Worm (Caenorhabditis elegans): ENCODE data around the gene gly-9.

DNA sequence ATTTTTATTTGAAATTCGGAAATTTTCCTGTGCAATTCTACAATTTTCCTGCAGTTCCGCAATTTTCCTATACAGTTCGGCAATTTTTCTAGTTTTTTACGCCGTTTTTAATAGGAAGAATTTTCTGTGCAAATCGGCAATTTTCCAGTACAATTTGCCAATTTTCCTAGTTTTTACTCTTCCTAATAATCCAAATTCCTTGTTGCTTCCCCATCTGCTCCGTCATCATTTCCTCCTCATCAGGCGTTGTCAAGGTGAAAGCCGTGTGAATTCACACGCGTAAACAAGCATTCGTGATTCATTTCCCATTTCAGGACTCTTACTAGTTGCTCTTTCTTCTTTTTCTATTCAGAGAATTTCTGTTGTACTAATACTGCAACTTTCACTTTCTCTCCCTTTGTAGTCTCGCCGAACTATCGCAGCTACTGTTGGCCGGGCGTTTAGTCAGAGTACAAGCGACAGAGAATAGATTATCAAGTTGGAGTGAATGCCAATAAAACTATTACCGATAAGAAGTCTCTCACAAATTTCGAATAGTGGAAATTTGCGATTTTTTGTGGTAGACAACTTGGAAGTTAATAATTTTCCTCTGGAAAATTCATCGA is 48.7 kb downstream of the gly-9 start:
- TF ChIP-seq dpl-1 (GFP tag; optimal IDR thresholded peaks at IDR 0.05) = no peak
- no peak for TF ChIP-seq lin-26 (GFP tag; IDR thresholded peaks at IDR 0.05)
- TF ChIP-seq ama-1 (optimal IDR thresholded peaks at IDR 0.05) = no peak
- no peak for TF ChIP-seq ama-1 (GFP tag; optimal IDR thresholded peaks at IDR 0.05)
- no peak for TF ChIP-seq snpc-4 (GFP tag; optimal IDR thresholded peaks at IDR 0.05)
- TF ChIP-seq snpc-4 (tag; optimal IDR thresholded peaks at IDR 0.05) = no peak
- no peak for TF ChIP-seq Y67H2A.10 (GFP tag; conservative IDR thresholded peaks at IDR 0.05)
- no peak for TF ChIP-seq pha-4 (tag; optimal IDR thresholded peaks at IDR 0.05)
